Worm (Caenorhabditis elegans) whole organism, young adult: ENCODE results near the gene C23G10.5.

Source experiments
- B0019.2 ChIP-seq: fragments of 200-800 bp; sonication (Bioruptor generic); conservative IDR thresholded peaks from 2 replicates; pipeline ENCODE4 v1.3.6; 2022; ENCODE audit warnings: missing genetic modification reagents, missing genetic modification characterization, missing compliant biosample characterization
- B0336.3 ChIP-seq: fragments of 200-800 bp; sonication (Bioruptor generic); IDR thresholded peaks from 2 replicates; pipeline ENCODE4 v1.3.6; 2022; ENCODE audit warnings: missing genetic modification characterization, missing compliant biosample characterization
- C06A6.2 ChIP-seq: fragments of 200-800 bp; sonication (Bioruptor generic); conservative IDR thresholded peaks from 2 replicates; pipeline ENCODE4 v1.3.6; 2022; ENCODE audit warnings: missing genetic modification characterization, missing compliant biosample characterization
- F22D6.2 ChIP-seq: sonication (generic microtip); optimal IDR thresholded peaks from 2 replicates; lab custom pipeline; 2016; ENCODE audit warnings: mild to moderate bottlenecking, missing genetic modification characterization, missing compliant biosample characterization
- F23B12.7 ChIP-seq: sonication (generic microtip); optimal IDR thresholded peaks from 2 replicates; lab custom pipeline; 2017; ENCODE audit warnings: missing genetic modification characterization, mild to moderate bottlenecking, missing compliant biosample characterization, antibody characterized with exemption, moderate library complexity; ENCODE audit not compliant: insufficient read depth
- F33H1.4 ChIP-seq: fragments of 200-800 bp; sonication (Bioruptor generic); IDR thresholded peaks from 2 replicates; pipeline ENCODE4 v1.3.6; 2022; ENCODE audit warnings: missing genetic modification reagents, missing genetic modification characterization, missing compliant biosample characterization
- K12H6.12 ChIP-seq: fragments of 200-800 bp; sonication (Bioruptor generic); optimal IDR thresholded peaks from 2 replicates; lab custom pipeline; 2018; ENCODE audit warnings: mild to moderate bottlenecking, missing genetic modification characterization, missing compliant biosample characterization
- Y53G8AR.9 ChIP-seq: fragments of 200-800 bp; sonication (Bioruptor generic); conservative IDR thresholded peaks from 2 replicates; pipeline ENCODE4 v1.3.6; 2022; ENCODE audit warnings: missing genetic modification reagents, missing genetic modification characterization, missing compliant biosample characterization
- attf-5 ChIP-seq: fragments of 200-800 bp; sonication (Bioruptor generic); optimal IDR thresholded peaks from 2 replicates; lab custom pipeline; 2018; ENCODE audit warnings: mild to moderate bottlenecking, missing genetic modification characterization, missing compliant biosample characterization
- bed-1 ChIP-seq: fragments of 200-800 bp; sonication (Bioruptor generic); IDR thresholded peaks from 2 replicates; pipeline ENCODE4 v1.3.6; 2022; ENCODE audit warnings: missing genetic modification reagents, missing genetic modification characterization, missing compliant biosample characterization
- ceh-27 ChIP-seq: fragments of 200-800 bp; sonication (Bioruptor generic); optimal IDR thresholded peaks from 2 replicates; lab custom pipeline; 2018; ENCODE audit warnings: mild to moderate bottlenecking, missing genetic modification characterization, moderate library complexity, missing compliant biosample characterization
- ceh-91 ChIP-seq: fragments of 200-800 bp; sonication (Bioruptor generic); IDR thresholded peaks from 2 replicates; pipeline ENCODE4 v1.3.6; 2022; ENCODE audit warnings: missing genetic modification reagents, missing genetic modification characterization, missing compliant biosample characterization
- chd-7 ChIP-seq: sonication (generic microtip); optimal IDR thresholded peaks from 2 replicates; lab custom pipeline; 2016; ENCODE audit warnings: mild to moderate bottlenecking, missing genetic modification characterization, moderate library complexity, missing compliant biosample characterization
- die-1 ChIP-seq: sonication (generic microtip); optimal IDR thresholded peaks from 2 replicates; lab custom pipeline; 2016; ENCODE audit warnings: missing genotype, mild to moderate bottlenecking, missing genetic modification characterization, missing compliant biosample characterization
- dpff-1 ChIP-seq: sonication (generic microtip); optimal IDR thresholded peaks from 2 replicates; lab custom pipeline; 2017; ENCODE audit warnings: mild to moderate bottlenecking, missing genetic modification characterization, missing compliant biosample characterization
- dpl-1 ChIP-seq: fragments of 150-350 bp; optimal IDR thresholded peaks from 2 replicates; lab custom pipeline; 2014; ENCODE audit warnings: missing biosample characterization, missing genetic modification reagents, missing genetic modification characterization
- efl-1 ChIP-seq: fragments of 150-350 bp; optimal IDR thresholded peaks from 2 replicates; lab custom pipeline; 2014; ENCODE audit warnings: missing biosample characterization, missing genetic modification reagents, missing genetic modification characterization
- ekl-4 ChIP-seq: fragments of 200-800 bp; sonication (Bioruptor generic); IDR thresholded peaks from 2 replicates; pipeline ENCODE4 v1.3.6; 2022; ENCODE audit warnings: missing genetic modification reagents, missing genetic modification characterization, missing compliant biosample characterization
- ets-4 ChIP-seq: fragments of 200-800 bp; sonication (Bioruptor generic); optimal IDR thresholded peaks from 2 replicates; lab custom pipeline; 2018; ENCODE audit warnings: mild to moderate bottlenecking, missing genetic modification characterization, missing compliant biosample characterization
- gei-17 ChIP-seq: fragments of 200-800 bp; sonication (Bioruptor generic); optimal IDR thresholded peaks from 2 replicates; lab custom pipeline; 2018; ENCODE audit warnings: mild to moderate bottlenecking, missing genetic modification characterization, missing compliant biosample characterization
- him-1 ChIP-seq: sonication (generic microtip); optimal IDR thresholded peaks from 2 replicates; lab custom pipeline; 2016; ENCODE audit warnings: missing genotype, missing genetic modification reagents, missing genetic modification characterization, missing compliant biosample characterization
- hsf-1 ChIP-seq: fragments of 200-800 bp; sonication (Bioruptor generic); IDR thresholded peaks from 2 replicates; pipeline ENCODE4 v1.3.6; 2022; ENCODE audit warnings: missing genetic modification reagents, missing genetic modification characterization, missing compliant biosample characterization
- lin-35 ChIP-seq, 3 experiments: fragments of 150-350 bp in 2 of 3; sonication (generic microtip) in 1 of 3; optimal IDR thresholded peaks; 2 replicates each; lab custom pipeline; 2014 to 2018; ENCODE audit warnings: missing biosample characterization in 3 of 3, missing genetic modification characterization in 3 of 3, missing genetic modification reagents in 3 of 3
- lin-40 ChIP-seq: sonication (generic microtip); optimal IDR thresholded peaks from 2 replicates; lab custom pipeline; 2016; ENCODE audit warnings: missing genetic modification characterization, mild to moderate bottlenecking, missing compliant biosample characterization, missing genotype, missing genetic modification reagents
- lin-54 ChIP-seq: fragments of 200-800 bp; sonication (Bioruptor generic); optimal IDR thresholded peaks from 2 replicates; lab custom pipeline; 2018; ENCODE audit warnings: mild to moderate bottlenecking, missing genetic modification characterization, missing compliant biosample characterization
- madf-6 ChIP-seq: fragments of 200-800 bp; sonication (Bioruptor generic); IDR thresholded peaks from 2 replicates; pipeline ENCODE4 v1.3.6; 2022; ENCODE audit warnings: missing genetic modification reagents, missing genetic modification characterization, missing compliant biosample characterization
- madf-8 ChIP-seq: fragments of 200-800 bp; sonication (Bioruptor generic); conservative IDR thresholded peaks from 2 replicates; pipeline ENCODE4 v1.3.6; 2022; ENCODE audit warnings: missing genetic modification reagents, missing genetic modification characterization, missing compliant biosample characterization
- nfya-2 ChIP-seq: fragments of 200-800 bp; sonication (Bioruptor generic); IDR thresholded peaks from 2 replicates; pipeline ENCODE4 v1.3.6; 2022; ENCODE audit warnings: missing genetic modification reagents, missing genetic modification characterization, missing compliant biosample characterization
- pha-4 ChIP-seq: fragments of 150-350 bp; sonication (generic microtip); optimal IDR thresholded peaks from 2 replicates; lab custom pipeline; 2014; ENCODE audit warnings: missing biosample characterization, missing genetic modification reagents, missing genetic modification characterization
- snpc-1.1 ChIP-seq: sonication (generic microtip); optimal IDR thresholded peaks from 2 replicates; lab custom pipeline; 2017; ENCODE audit warnings: missing genetic modification characterization, mild to moderate bottlenecking, missing compliant biosample characterization, antibody characterized with exemption, moderate library complexity, missing genotype, missing genetic modification reagents; ENCODE audit not compliant: insufficient read depth
- snpc-3.4 ChIP-seq: sonication (generic microtip); optimal IDR thresholded peaks from 2 replicates; lab custom pipeline; 2017; ENCODE audit warnings: missing genetic modification characterization, mild to moderate bottlenecking, missing compliant biosample characterization, antibody characterized with exemption, moderate library complexity, missing genotype, missing genetic modification reagents
- snpc-4 ChIP-seq, 5 experiments: fragments of 150-350 bp in 1 of 5; sonication (generic microtip) in 4 of 5; optimal IDR thresholded peaks; 2 replicates each; lab custom pipeline; 2014 to 2018; ENCODE audit warnings: missing genetic modification characterization in 5 of 5, missing biosample characterization in 3 of 5, antibody characterized with exemption in 2 of 5, mild to moderate bottlenecking in 2 of 5, missing compliant biosample characterization in 2 of 5, missing genotype in 2 of 5, moderate library complexity in 2 of 5, missing genetic modification reagents in 1 of 5
- tbp1 ChIP-seq: fragments of 200-800 bp; sonication (Bioruptor generic); optimal IDR thresholded peaks from 2 replicates; lab custom pipeline; 2018; ENCODE audit warnings: mild to moderate bottlenecking, missing genetic modification characterization, missing compliant biosample characterization
- tbx-9 ChIP-seq: sonication (generic microtip); optimal IDR thresholded peaks from 2 replicates; lab custom pipeline; 2016; ENCODE audit warnings: borderline replicate concordance, missing genetic modification characterization, inconsistent platforms, missing compliant biosample characterization
- unc-130 ChIP-seq: sonication (generic microtip); optimal IDR thresholded peaks from 2 replicates; lab custom pipeline; 2016; ENCODE audit warnings: missing genetic modification reagents, missing genetic modification characterization, missing compliant biosample characterization
- xnd-1 ChIP-seq: sonication (generic microtip); optimal IDR thresholded peaks from 2 replicates; lab custom pipeline; 2016; ENCODE audit warnings: missing genotype, missing genetic modification reagents, missing genetic modification characterization, missing compliant biosample characterization
- ztf-18 ChIP-seq: sonication (generic microtip); optimal IDR thresholded peaks from 2 replicates; lab custom pipeline; 2016; ENCODE audit warnings: missing genotype, mild to moderate bottlenecking, missing genetic modification characterization, missing compliant biosample characterization
- ztf-3 ChIP-seq: fragments of 200-800 bp; sonication (Bioruptor generic); optimal IDR thresholded peaks from 2 replicates; lab custom pipeline; 2018; ENCODE audit warnings: mild to moderate bottlenecking, missing genetic modification characterization, missing compliant biosample characterization

Gene C23G10.5

DNA sequence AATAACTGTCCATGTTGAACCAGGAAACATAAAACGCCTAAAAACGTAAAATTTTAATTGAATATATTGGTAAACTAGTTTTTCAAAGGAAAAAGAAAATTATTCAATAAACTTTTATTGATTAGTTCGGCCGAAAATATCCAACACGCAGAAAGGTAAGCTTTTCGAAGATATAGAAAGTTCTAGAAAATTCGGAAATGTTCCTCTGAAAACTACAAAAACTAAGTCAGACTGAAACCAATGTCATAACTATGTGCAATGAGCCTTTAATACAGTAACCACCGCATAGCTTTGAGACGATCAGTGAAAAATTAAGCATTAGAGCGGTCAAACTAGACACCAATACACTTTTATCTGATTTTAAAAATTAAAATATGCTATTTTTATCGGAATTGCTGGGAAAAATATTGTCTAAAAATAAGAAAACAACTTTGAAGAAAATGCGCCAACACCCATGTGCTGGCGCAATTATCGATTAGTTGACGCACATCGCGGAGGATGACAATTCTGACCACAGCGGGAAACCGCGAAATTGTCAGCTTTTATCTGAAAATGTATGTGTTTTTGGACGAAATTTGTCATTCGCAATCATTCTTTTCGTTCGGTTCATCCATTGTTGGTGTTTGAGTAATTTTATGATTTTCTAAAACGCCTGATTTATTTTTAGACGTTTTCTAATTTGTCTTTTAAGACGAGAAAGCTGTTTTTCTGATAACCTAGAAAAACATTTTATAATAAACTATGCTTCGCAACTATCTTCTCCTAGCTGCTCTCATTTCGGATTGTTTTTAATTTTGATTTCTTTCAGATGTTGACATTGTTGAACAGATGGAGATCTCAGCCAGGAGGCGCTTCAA, 7.7 kb downstream of the C23G10.5 start, which contains the start of the genes C23G10.7 and rpn-2 (continued):
- TF ChIP-seq ztf-3: no peak
- TF ChIP-seq nfya-2 (GFP tag; lab: Robert Waterston, UW): no peak
- peak; percentile 53 for TF ChIP-seq snpc-3.4 (tag; lab: Kevin White, UChicago)
- TF ChIP-seq dpff-1 (tag; lab: Kevin White, UChicago): no peak
- TF ChIP-seq efl-1 (GFP tag; lab: Kevin White, UChicago): peak; percentile 88
- TF ChIP-seq gei-17 (GFP tag; lab: Kevin White, UChicago): no peak
- peak; percentile 62 for TF ChIP-seq dpl-1 (GFP tag; lab: Kevin White, UChicago)
- TF ChIP-seq ets-4 (GFP tag; lab: Kevin White, UChicago): no peak
- peak; percentile 69; the same call in 1 of the 2 replicates for TF ChIP-seq Y53G8AR.9 (GFP tag; lab: Robert Waterston, UW)
- TF ChIP-seq ceh-91: peak; percentile 60
- TF ChIP-seq tbp1 (GFP tag; lab: Kevin White, UChicago): peak; percentile 42
- peak; percentile 46 for TF ChIP-seq F23B12.7 (tag; lab: Kevin White, UChicago)
- TF ChIP-seq lin-54 (GFP tag; lab: Kevin White, UChicago): peak; percentile 77
- no peak for TF ChIP-seq pha-4 (tag; lab: Kevin White, UChicago)
- peak; percentile 1 for TF ChIP-seq snpc-4 (GFP tag; optimal IDR thresholded peaks at IDR 0.05; lab: Kevin White, UChicago)
- peak in 1 of 4 experiments; percentile 60 for TF ChIP-seq snpc-4 (tag; optimal IDR thresholded peaks at IDR 0.05; lab: Kevin White, UChicago)
- TF ChIP-seq die-1 (tag; lab: Kevin White, UChicago): no peak
- TF ChIP-seq bed-1 (GFP tag; lab: Robert Waterston, UW): no peak
- peak; percentile 53 for TF ChIP-seq attf-5 (GFP tag; lab: Kevin White, UChicago)
- TF ChIP-seq lin-35 (GFP tag; optimal IDR thresholded peaks at IDR 0.05; lab: Kevin White, UChicago): peak in 1 of 3 experiments; percentile 80
- TF ChIP-seq tbx-9: no peak
- TF ChIP-seq F22D6.2 (tag; lab: Kevin White, UChicago): no peak
- TF ChIP-seq snpc-1.1 (tag; lab: Kevin White, UChicago): peak; percentile 51
- no peak for TF ChIP-seq ceh-27 (GFP tag; lab: Kevin White, UChicago)
- TF ChIP-seq chd-7 (tag; lab: Kevin White, UChicago): no peak
- TF ChIP-seq K12H6.12 (tag; lab: Kevin White, UChicago): peak; percentile 28
- TF ChIP-seq madf-6: peak; percentile 88
- TF ChIP-seq him-1: peak; percentile 46
- TF ChIP-seq lin-40 (tag; lab: Kevin White, UChicago): peak; percentile 64
- peak; percentile 97 for TF ChIP-seq ztf-18 (tag; lab: Kevin White, UChicago)
- peak; percentile 83; the same call in 1 of the 2 replicates for TF ChIP-seq B0336.3 (GFP tag; lab: Robert Waterston, UW)
- TF ChIP-seq F33H1.4 (GFP tag; lab: Robert Waterston, UW): peak; percentile 75
- peak; percentile 98 for TF ChIP-seq hsf-1 (GFP tag; lab: Robert Waterston, UW)
- peak; percentile 66 for TF ChIP-seq madf-8 (GFP tag; lab: Robert Waterston, UW)
- peak; percentile 29; the same call in 1 of the 2 replicates for TF ChIP-seq ekl-4 (GFP tag; lab: Robert Waterston, UW)
- peak; percentile 64 for TF ChIP-seq unc-130
- TF ChIP-seq xnd-1: peak; percentile 87
- no peak for TF ChIP-seq C06A6.2 (GFP tag; lab: Robert Waterston, UW)
- 0 out of 2 replicates have a peak, but pooled peaks have one; percentile 29 for TF ChIP-seq B0019.2 (GFP tag; lab: Robert Waterston, UW)
